Worm (Caenorhabditis elegans) whole organism, late embryonic: ENCODE results near the gene Y41D4B.4.

ENCODE experiments used
- ama-1 ChIP-seq: fragments of 150-350 bp; optimal IDR thresholded peaks from 2 replicates; lab custom pipeline; 2014
- dmd-4 ChIP-seq: sonication (generic microtip); optimal IDR thresholded peaks from 2 replicates; lab custom pipeline; 2016; ENCODE audit warnings: borderline replicate concordance, missing genetic modification characterization, missing compliant biosample characterization
- pax-1 ChIP-seq: fragments of 150-350 bp; optimal IDR thresholded peaks from 2 replicates; lab custom pipeline; 2014; ENCODE audit warnings: missing biosample characterization, missing genetic modification characterization
- tbx-7 ChIP-seq: sonication (generic microtip); optimal IDR thresholded peaks from 2 replicates; lab custom pipeline; 2016; ENCODE audit warnings: missing genotype, missing genetic modification characterization, missing compliant biosample characterization
- unc-42 ChIP-seq: sonication (generic microtip); optimal IDR thresholded peaks from 2 replicates; lab custom pipeline; 2016; ENCODE audit warnings: missing genotype, missing genetic modification characterization, missing compliant biosample characterization

ce11 chrIV:1709695-1710315 lies 49.9 kb downstream of the Y41D4B.4 start, which contains the start of the genes pbs-1 and K08D12.3:
- no peak for TF ChIP-seq ama-1
- no peak for TF ChIP-seq tbx-7
- no peak for TF ChIP-seq dmd-4 (tag; lab: Kevin White, UChicago)
- no peak for TF ChIP-seq pax-1 (tag; lab: Kevin White, UChicago)
- TF ChIP-seq unc-42: no peak
